Fruit fly (Drosophila melanogaster): ENCODE measurements around the gene fd96Cb.

DNA sequence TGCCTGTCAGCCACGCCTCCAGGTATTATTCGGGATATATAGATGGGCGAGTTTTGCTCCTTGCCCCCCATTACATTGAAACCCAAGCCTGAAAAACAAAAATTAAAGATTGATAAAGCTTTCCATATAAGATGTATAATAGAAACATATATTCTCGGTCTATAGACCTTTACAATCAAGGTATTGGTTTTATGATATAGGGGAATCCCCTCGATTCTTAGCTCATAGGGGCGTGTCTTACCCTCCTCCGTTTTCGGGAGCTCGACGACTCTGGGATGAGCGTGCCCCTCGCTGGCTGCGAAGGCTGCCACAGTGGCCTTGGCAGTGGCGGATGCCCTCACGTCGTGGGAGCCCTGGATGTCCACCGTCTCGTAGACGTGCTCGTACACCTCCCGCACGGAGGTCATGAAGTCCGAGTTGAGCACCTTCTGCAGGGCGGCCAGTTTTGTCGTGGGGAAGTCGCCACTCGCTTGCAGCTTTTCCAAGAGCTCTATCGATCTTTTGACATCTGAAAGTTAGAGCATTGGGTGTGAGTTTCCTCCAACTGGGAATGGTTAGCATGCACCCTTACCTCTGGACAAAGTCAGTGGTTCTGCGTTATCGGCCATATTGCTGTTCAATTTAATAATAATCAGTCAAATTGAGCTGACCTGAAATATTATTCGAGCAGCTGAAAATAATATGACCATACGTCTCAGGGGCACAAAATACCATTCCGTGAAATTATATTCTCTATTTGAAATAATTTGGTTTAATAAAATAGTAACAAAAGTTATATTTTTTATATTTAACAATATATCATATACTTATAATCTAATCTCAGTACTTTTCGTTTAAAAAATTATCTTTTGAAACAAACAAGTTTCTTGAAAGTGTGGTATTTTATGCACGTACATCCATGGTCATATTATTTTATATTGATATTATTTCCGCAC, 29.6 kb upstream of the fd96Cb start, which contains the start of the genes veli and PQBP1:
- no peak for TF ChIP-seq Sin3A (optimal IDR thresholded peaks at IDR 0.05)
- no peak for TF ChIP-seq psq (optimal IDR thresholded peaks at IDR 0.05)
- TF ChIP-seq Myc (optimal IDR thresholded peaks at IDR 0.05): no peak

Data from Kc167 (cell line).